Fruit fly (Drosophila melanogaster): ENCODE results near the gene Sh.

dm6 chrX:17907184-17908006, 155.7 kb downstream of the Sh start, which contains the start of the genes CG7772 and Vps4:
- TF ChIP-seq pad (GFP tag; optimal IDR thresholded peaks at IDR 0.05), result no peak
- no peak for TF ChIP-seq CG7045 (GFP tag; optimal IDR thresholded peaks at IDR 0.05)
- TF ChIP-seq tj (GFP tag; optimal IDR thresholded peaks at IDR 0.05), result peak; percentile 72
